Worm (Caenorhabditis elegans): ENCODE measurements around the gene gst-18.

- TF ChIP-seq elt-1 (tag; optimal IDR thresholded peaks at IDR 0.05; ENCODE audit: borderline replicate concordance, insufficient read depth) (no peak), pha-4 (tag; optimal IDR thresholded peaks at IDR 0.05) (no peak), blmp-1 (tag; optimal IDR thresholded peaks at IDR 0.05) (no peak), nhr-12 (tag; optimal IDR thresholded peaks at IDR 0.05) (no peak)
Measured at ce11 chrII:13668844-13669441, 38.3 kb upstream of the gst-18 start, which contains the start of gene C31C9.7.
